Worm (Caenorhabditis elegans) whole organism, L2 larva: Measurements from ENCODE around the gene F48D6.4.

Experiments used
- C34F6.9 ChIP-seq: fragments of 150-350 bp; optimal IDR thresholded peaks from 2 replicates; lab custom pipeline; 2014; ENCODE audit warnings: missing biosample characterization, missing genetic modification characterization
- F13H6.1 ChIP-seq: sonication (generic microtip); optimal IDR thresholded peaks from 2 replicates; lab custom pipeline; 2016; ENCODE audit warnings: missing genetic modification characterization, missing compliant biosample characterization
- ZK546.5 ChIP-seq: sonication (generic microtip); optimal IDR thresholded peaks from 2 replicates; lab custom pipeline; 2017; ENCODE audit warnings: missing biosample characterization, missing genetic modification characterization
- alr-1 ChIP-seq: fragments of 150-350 bp; optimal IDR thresholded peaks from 2 replicates; lab custom pipeline; 2014; ENCODE audit warnings: missing biosample characterization, missing genetic modification characterization
- ama-1 ChIP-seq: fragments of 150-350 bp; optimal IDR thresholded peaks from 2 replicates; lab custom pipeline; 2018; ENCODE audit warnings: inconsistent platforms
- blmp-1 ChIP-seq: sonication (generic microtip); optimal IDR thresholded peaks from 2 replicates; lab custom pipeline; 2017; ENCODE audit warnings: missing genetic modification characterization, mild to moderate bottlenecking, missing compliant biosample characterization, antibody characterized with exemption, moderate library complexity; ENCODE audit not compliant: insufficient read depth
- ceh-82 ChIP-seq: fragments of 150-350 bp; optimal IDR thresholded peaks from 2 replicates; lab custom pipeline; 2014; ENCODE audit warnings: missing biosample characterization, missing genetic modification characterization
- crh-2 ChIP-seq: sonication (generic microtip); optimal IDR thresholded peaks from 2 replicates; lab custom pipeline; 2017; ENCODE audit warnings: missing biosample characterization, missing genetic modification characterization
- dmd-4 ChIP-seq: sonication (generic microtip); optimal IDR thresholded peaks from 2 replicates; lab custom pipeline; 2017; ENCODE audit warnings: missing biosample characterization, missing genetic modification characterization
- egl-27 ChIP-seq: sonication (generic microtip); optimal IDR thresholded peaks from 3 replicates; lab custom pipeline; 2017; ENCODE audit warnings: missing biosample characterization, missing genetic modification reagents, missing genetic modification characterization
- elt-1 ChIP-seq: fragments of 150-350 bp; optimal IDR thresholded peaks from 2 replicates; lab custom pipeline; 2014; ENCODE audit warnings: missing biosample characterization, missing genetic modification characterization
- fos-1 ChIP-seq: fragments of 150-350 bp; optimal IDR thresholded peaks from 2 replicates; lab custom pipeline; 2014; ENCODE audit warnings: missing biosample characterization, missing genetic modification characterization
- lin-11 ChIP-seq: fragments of 150-350 bp; sonication (generic microtip); optimal IDR thresholded peaks from 2 replicates; lab custom pipeline; 2014; ENCODE audit warnings: missing biosample characterization, missing genetic modification characterization, inconsistent platforms, mixed read lengths
- lin-13 ChIP-seq: fragments of 150-350 bp; optimal IDR thresholded peaks from 2 replicates; lab custom pipeline; 2014; ENCODE audit warnings: missing biosample characterization, missing genetic modification reagents, missing genetic modification characterization
- lin-39 ChIP-seq: fragments of 150-350 bp; optimal IDR thresholded peaks from 2 replicates; lab custom pipeline; 2014; ENCODE audit warnings: missing biosample characterization, missing genetic modification reagents, missing genetic modification characterization
- mbf-1 ChIP-seq: sonication (generic microtip); optimal IDR thresholded peaks from 2 replicates; lab custom pipeline; 2017; ENCODE audit warnings: missing biosample characterization, missing genetic modification characterization
- mdl-1 ChIP-seq, 2 experiments: fragments of 150-350 bp in 1 of 2; sonication (generic microtip) in 1 of 2; optimal IDR thresholded peaks; 2 replicates each; lab custom pipeline; 2017; ENCODE audit warnings: missing biosample characterization in 2 of 2, missing genetic modification characterization in 2 of 2
- nhr-12 ChIP-seq: fragments of 150-350 bp; optimal IDR thresholded peaks from 2 replicates; lab custom pipeline; 2014; ENCODE audit warnings: missing biosample characterization, missing genetic modification characterization
- nhr-129 ChIP-seq: fragments of 150-350 bp; optimal IDR thresholded peaks from 2 replicates; lab custom pipeline; 2014; ENCODE audit warnings: missing biosample characterization, missing genetic modification characterization
- nhr-23 ChIP-seq: fragments of 150-350 bp; optimal IDR thresholded peaks from 2 replicates; lab custom pipeline; 2014; ENCODE audit warnings: missing biosample characterization, missing genetic modification reagents, missing genetic modification characterization
- nhr-237 ChIP-seq: fragments of 150-350 bp; optimal IDR thresholded peaks from 2 replicates; lab custom pipeline; 2014; ENCODE audit warnings: missing biosample characterization, missing genetic modification characterization
- nhr-25 ChIP-seq: fragments of 150-350 bp; sonication (generic microtip); optimal IDR thresholded peaks from 3 replicates; lab custom pipeline; 2014; ENCODE audit warnings: missing biosample characterization, missing genetic modification characterization
- peb-1 ChIP-seq: fragments of 150-350 bp; optimal IDR thresholded peaks from 2 replicates; lab custom pipeline; 2014; ENCODE audit warnings: missing biosample characterization, missing genetic modification characterization
- sma-3 ChIP-seq: sonication (generic microtip); optimal IDR thresholded peaks from 2 replicates; lab custom pipeline; 2016; ENCODE audit warnings: missing genetic modification reagents, missing genetic modification characterization, missing compliant biosample characterization
- sma-9 ChIP-seq, 2 experiments: fragments of 150-350 bp in 1 of 2; sonication (generic microtip) in 1 of 2; optimal IDR thresholded peaks; 2 replicates each; lab custom pipeline; 2014 to 2016; ENCODE audit warnings: missing genetic modification characterization in 2 of 2, mild to moderate bottlenecking in 1 of 2, missing biosample characterization in 1 of 2, missing compliant biosample characterization in 1 of 2, missing genetic modification reagents in 1 of 2, moderate library complexity in 1 of 2
- snpc-4 ChIP-seq: fragments of 150-350 bp; optimal IDR thresholded peaks from 2 replicates; lab custom pipeline; 2014; ENCODE audit warnings: missing biosample characterization, missing genetic modification characterization
- unc-55 ChIP-seq: fragments of 150-350 bp; sonication (generic microtip); optimal IDR thresholded peaks from 3 replicates; lab custom pipeline; 2014; ENCODE audit warnings: missing biosample characterization, missing genetic modification reagents, missing genetic modification characterization
- unc-62 ChIP-seq: fragments of 150-350 bp; optimal IDR thresholded peaks from 2 replicates; lab custom pipeline; 2014; ENCODE audit warnings: missing biosample characterization, missing genetic modification reagents, missing genetic modification characterization
- ztf-11 ChIP-seq: sonication (generic microtip); optimal IDR thresholded peaks from 2 replicates; lab custom pipeline; 2017; ENCODE audit warnings: missing biosample characterization, missing genetic modification characterization
- ztf-4 ChIP-seq: fragments of 150-350 bp; optimal IDR thresholded peaks from 2 replicates; lab custom pipeline; 2014; ENCODE audit warnings: missing biosample characterization, missing genetic modification characterization

F48D6.4 gene

ce11 chrX:4246867-4247591 is at the start of gene F48D6.4:
F48D6.4 (minus strand) TSS chrX:4247212.
- TF ChIP-seq lin-13 (GFP tag; lab: Kevin White, UChicago) (no peak), nhr-237 (tag; lab: Kevin White, UChicago) (no peak), ama-1 (lab: Kevin White, UChicago) (peak; percentile 69), F13H6.1 (peak; percentile 30), crh-2 (tag; lab: Kevin White, UChicago) (peak; percentile 83), ztf-4 (no peak), fos-1 (tag; lab: Kevin White, UChicago) (peak; percentile 14)

DNA sequence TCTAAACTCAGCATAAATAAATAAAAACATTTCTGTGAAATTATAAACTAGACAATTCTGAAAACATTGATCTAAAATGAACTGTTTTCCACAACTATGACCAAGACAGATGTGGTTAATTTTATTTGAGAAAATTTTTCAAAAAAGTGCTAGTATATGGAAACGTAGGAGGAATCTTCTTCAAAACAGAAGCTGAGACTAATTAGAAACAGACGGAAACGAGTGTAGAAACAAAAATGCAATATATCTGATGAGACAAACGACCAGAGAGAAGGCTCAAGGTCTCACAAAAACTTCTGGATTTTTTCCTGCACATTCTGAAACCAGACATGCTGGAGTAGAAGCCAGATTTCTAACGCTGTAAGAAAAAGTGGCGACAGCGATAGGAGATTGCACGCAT is 48.9 kb upstream of the F48D6.4 start:
- TF ChIP-seq alr-1 (tag; lab: Kevin White, UChicago) (no peak), unc-62 (no peak), lin-13 (GFP tag; lab: Kevin White, UChicago) (no peak), lin-11 (no peak), ztf-11 (tag; lab: Kevin White, UChicago) (no peak), ZK546.5 (no peak), nhr-129 (no peak), ztf-4 (no peak), snpc-4 (tag; lab: Kevin White, UChicago) (no peak), C34F6.9 (tag; lab: Kevin White, UChicago) (no peak), ama-1 (lab: Kevin White, UChicago) (no peak), dmd-4 (no peak), elt-1 (no peak), mdl-1 (tag; optimal IDR thresholded peaks at IDR 0.05; lab: Kevin White, UChicago) (no peak), nhr-23 (tag; lab: Kevin White, UChicago) (no peak), ceh-82 (tag; lab: Kevin White, UChicago) (no peak)
- TF ChIP-seq, all 48 proteins: peak for 0

DNA sequence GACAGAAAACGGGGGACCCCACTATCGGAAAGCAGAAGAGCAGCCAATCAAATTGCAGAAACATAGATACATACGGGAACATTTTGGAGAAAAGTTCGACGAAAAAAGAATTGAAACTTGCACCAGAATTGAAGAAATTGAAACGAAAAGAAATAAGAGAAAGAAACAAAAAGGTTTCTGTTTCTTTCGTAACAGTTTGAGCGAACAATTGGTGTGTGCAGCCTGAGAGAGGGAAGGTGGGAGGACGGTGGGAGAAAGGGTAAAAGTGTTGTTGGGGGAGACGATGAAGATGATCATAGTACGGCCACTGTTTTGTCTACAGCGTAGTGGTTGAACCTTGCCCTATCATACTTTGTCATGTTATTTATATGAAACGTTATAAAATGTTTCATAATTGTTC is 47.9 kb upstream of the F48D6.4 start:
- TF ChIP-seq sma-9 (GFP tag; optimal IDR thresholded peaks at IDR 0.05; lab: Kevin White, UChicago) (peak; percentile 16), sma-9 (tag; optimal IDR thresholded peaks at IDR 0.05; lab: Kevin White, UChicago) (no peak), mbf-1 (tag; lab: Kevin White, UChicago) (no peak), fos-1 (tag; lab: Kevin White, UChicago) (peak; percentile 22), nhr-129 (peak; percentile 42)

ce11 chrX:4289805-4290204 is 42.8 kb upstream of the F48D6.4 start:
- TF ChIP-seq snpc-4 (tag; lab: Kevin White, UChicago) (no peak), lin-39 (tag; lab: Kevin White, UChicago) (no peak), elt-1 (no peak), egl-27 (tag; lab: Kevin White, UChicago) (no peak), sma-3 (GFP tag; lab: Kevin White, UChicago) (no peak), nhr-25 (tag; lab: Kevin White, UChicago) (no peak)

ce11 chrX:4285669-4286174 is 38.7 kb upstream of the F48D6.4 start, which contains the start of gene cka-2:
cka-2 (plus strand) TSS chrX:4286124.
- no peak for TF ChIP-seq peb-1 (tag; lab: Kevin White, UChicago)
- no peak for TF ChIP-seq nhr-23 (tag; lab: Kevin White, UChicago)
- TF ChIP-seq F13H6.1: no peak
- no peak for TF ChIP-seq nhr-12 (tag; lab: Kevin White, UChicago)
- TF ChIP-seq blmp-1 (tag; lab: Kevin White, UChicago): no peak
- no peak for TF ChIP-seq snpc-4 (tag; lab: Kevin White, UChicago)
- TF ChIP-seq nhr-129: no peak
- no peak for TF ChIP-seq ama-1 (lab: Kevin White, UChicago)
- peak; percentile 8 for TF ChIP-seq unc-55 (GFP tag; lab: Kevin White, UChicago)
- TF ChIP-seq C34F6.9 (tag; lab: Kevin White, UChicago): peak; percentile 15
- TF ChIP-seq, all 48 proteins: peak for 2

DNA sequence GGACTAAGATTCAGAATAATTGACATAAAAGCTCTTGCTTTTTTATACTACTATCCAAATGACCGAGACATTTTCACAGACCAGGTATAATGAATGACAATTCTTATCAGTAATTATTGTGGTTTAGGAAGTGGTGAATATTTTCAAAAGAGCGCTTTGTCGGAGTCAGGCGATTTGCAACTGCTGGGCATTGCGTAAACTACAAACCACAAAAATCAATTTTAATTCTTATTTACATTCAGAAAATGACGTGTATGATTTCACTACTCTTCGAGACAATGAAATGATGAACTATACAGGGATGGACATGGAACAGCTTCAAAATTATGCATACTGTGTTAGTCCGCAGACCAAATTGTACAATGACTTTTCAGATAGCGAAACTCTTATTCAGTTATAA is 37.5 kb upstream of the F48D6.4 start:
- TF ChIP-seq sma-9 (GFP tag; optimal IDR thresholded peaks at IDR 0.05; lab: Kevin White, UChicago) (peak; percentile 32), sma-9 (tag; optimal IDR thresholded peaks at IDR 0.05; lab: Kevin White, UChicago) (no peak), crh-2 (tag; lab: Kevin White, UChicago) (peak; percentile 9), fos-1 (tag; lab: Kevin White, UChicago) (peak; percentile 68), nhr-237 (tag; lab: Kevin White, UChicago) (no peak)
